Fruit fly (Drosophila melanogaster) whole organism, embryonic: ENCODE measurements around the gene Ant2.

Experiments used
- Asciz ChIP-seq: fragments of 200-800 bp; sonication (Bioruptor generic); optimal IDR thresholded peaks from 2 replicates; lab custom pipeline; 2017; ENCODE audit warnings: missing biosample characterization, mild to moderate bottlenecking, missing genetic modification characterization, missing genetic modification reagents
- BEAF-32 ChIP-seq: fragments of 200-800 bp; sonication (Bioruptor generic); optimal IDR thresholded peaks from 3 replicates; lab custom pipeline; 2017; ENCODE audit warnings: missing biosample characterization, missing genetic modification characterization, mild to moderate bottlenecking, moderate library complexity, missing genetic modification reagents
- Bteb2 ChIP-seq: fragments of 200-800 bp; sonication (Bioruptor generic); optimal IDR thresholded peaks from 2 replicates; lab custom pipeline; 2016; ENCODE audit warnings: missing biosample characterization, missing genetic modification characterization
- CG10543 ChIP-seq: fragments of 200-800 bp; sonication (Bioruptor generic); optimal IDR thresholded peaks from 3 replicates; lab custom pipeline; 2017; ENCODE audit warnings: missing biosample characterization, mild to moderate bottlenecking, missing genetic modification characterization, moderate library complexity
- CG11085 ChIP-seq: fragments of 200-800 bp; sonication (Bioruptor generic); IDR thresholded peaks from 2 replicates; pipeline ENCODE4 v1.3.6; 2022; ENCODE audit warnings: missing biosample characterization, missing genetic modification characterization
- CG11093 ChIP-seq: fragments of 200-800 bp; sonication (Bioruptor generic); IDR thresholded peaks from 3 replicates; pipeline ENCODE4 v1.3.6; 2022; ENCODE audit warnings: missing biosample characterization, missing genetic modification characterization
- CG12769 ChIP-seq: fragments of 200-800 bp; sonication (Bioruptor generic); optimal IDR thresholded peaks from 2 replicates; lab custom pipeline; 2019; ENCODE audit warnings: missing biosample characterization, mild to moderate bottlenecking, missing genetic modification characterization, moderate library complexity
- CG14050 ChIP-seq: fragments of 200-800 bp; sonication (Bioruptor generic); IDR thresholded peaks from 3 replicates; pipeline ENCODE4 v1.3.6; 2022; ENCODE audit warnings: missing biosample characterization, missing genetic modification characterization
- CG15011 ChIP-seq: fragments of 200-800 bp; sonication (Bioruptor generic); optimal IDR thresholded peaks from 3 replicates; lab custom pipeline; 2018; ENCODE audit warnings: missing biosample characterization, mild to moderate bottlenecking, missing genetic modification characterization
- CG1529 ChIP-seq: fragments of 200-800 bp; sonication (Bioruptor generic); optimal IDR thresholded peaks from 3 replicates; lab custom pipeline; 2018; ENCODE audit warnings: missing biosample characterization, missing genetic modification characterization
- CG1647 ChIP-seq: fragments of 200-800 bp; sonication (Bioruptor generic); optimal IDR thresholded peaks from 3 replicates; lab custom pipeline; 2016; ENCODE audit warnings: missing biosample characterization, missing genetic modification characterization
- CG16815 ChIP-seq: fragments of 200-800 bp; sonication (Bioruptor generic); optimal IDR thresholded peaks from 3 replicates; lab custom pipeline; 2017; ENCODE audit warnings: missing biosample characterization, mild to moderate bottlenecking, missing genetic modification characterization
- CG17359 ChIP-seq: fragments of 200-800 bp; sonication (Bioruptor generic); optimal IDR thresholded peaks from 3 replicates; lab custom pipeline; 2018; ENCODE audit warnings: missing biosample characterization, mild to moderate bottlenecking, missing genetic modification characterization, moderate library complexity
- CG17612 ChIP-seq: fragments of 200-800 bp; sonication (Bioruptor generic); IDR thresholded peaks from 2 replicates; pipeline ENCODE4 v1.3.6; 2022; ENCODE audit warnings: missing biosample characterization, missing genetic modification characterization
- CG18476 ChIP-seq: fragments of 200-800 bp; sonication (Bioruptor generic); optimal IDR thresholded peaks from 2 replicates; lab custom pipeline; 2016; ENCODE audit warnings: missing biosample characterization, mild to moderate bottlenecking, missing genetic modification characterization
- CG31388 ChIP-seq: fragments of 200-800 bp; sonication (Bioruptor generic); optimal IDR thresholded peaks from 2 replicates; lab custom pipeline; 2016; ENCODE audit warnings: missing biosample characterization, missing genetic modification characterization
- CG32532 ChIP-seq: fragments of 200-800 bp; sonication (Bioruptor generic); IDR thresholded peaks from 2 replicates; pipeline ENCODE4 v1.3.6; 2022; ENCODE audit warnings: missing biosample characterization, missing genetic modification characterization
- CG34376 ChIP-seq: fragments of 200-800 bp; sonication (Bioruptor generic); optimal IDR thresholded peaks from 2 replicates; lab custom pipeline; 2018; ENCODE audit warnings: missing biosample characterization, mild to moderate bottlenecking, missing genetic modification characterization
- CG34422 ChIP-seq: fragments of 200-800 bp; sonication (Bioruptor generic); IDR thresholded peaks from 3 replicates; pipeline ENCODE4 v1.3.6; 2022; ENCODE audit warnings: missing biosample characterization, missing genetic modification characterization
- CG4820 ChIP-seq: fragments of 200-800 bp; sonication (Bioruptor generic); optimal IDR thresholded peaks from 3 replicates; lab custom pipeline; 2016; ENCODE audit warnings: missing biosample characterization, missing genetic modification characterization
- CG5245 ChIP-seq: fragments of 200-800 bp; sonication (Bioruptor generic); optimal IDR thresholded peaks from 3 replicates; lab custom pipeline; 2016; ENCODE audit warnings: missing biosample characterization, missing genetic modification characterization
- CG6175 ChIP-seq: fragments of 200-800 bp; sonication (Bioruptor generic); IDR thresholded peaks from 3 replicates; pipeline ENCODE4 v1.3.6; 2022; ENCODE audit warnings: missing biosample characterization, missing genetic modification characterization
- CG6689 ChIP-seq: fragments of 200-800 bp; sonication (Bioruptor generic); IDR thresholded peaks from 2 replicates; pipeline ENCODE4 v1.3.6; 2022; ENCODE audit warnings: missing biosample characterization, missing genetic modification characterization
- CG6791 ChIP-seq: fragments of 200-800 bp; sonication (Bioruptor generic); IDR thresholded peaks from 3 replicates; pipeline ENCODE4 v1.3.6; 2022; ENCODE audit warnings: missing biosample characterization, missing genetic modification characterization; ENCODE audit not compliant: partially characterized antibody
- CG8478 ChIP-seq: fragments of >200 bp; optimal IDR thresholded peaks from 2 replicates; lab custom pipeline; 2018
- CG8924 ChIP-seq: fragments of 200-800 bp; optimal IDR thresholded peaks from 3 replicates; lab custom pipeline; 2019; ENCODE audit warnings: missing biosample characterization, mild to moderate bottlenecking, missing genetic modification characterization, moderate library complexity
- CG9609 ChIP-seq: fragments of 200-800 bp; sonication (Bioruptor generic); optimal IDR thresholded peaks from 3 replicates; lab custom pipeline; 2016; ENCODE audit warnings: missing biosample characterization, missing genetic modification characterization
- CoRest ChIP-seq: fragments of 200-800 bp; sonication (Bioruptor generic); optimal IDR thresholded peaks from 3 replicates; lab custom pipeline; 2018; ENCODE audit warnings: missing biosample characterization, mild to moderate bottlenecking, missing genetic modification characterization, moderate library complexity
- H15 ChIP-seq: fragments of 200-800 bp; sonication (Bioruptor generic); IDR thresholded peaks from 3 replicates; pipeline ENCODE4 v1.3.6; 2022; ENCODE audit warnings: missing biosample characterization, missing genetic modification characterization
- HHEX ChIP-seq: fragments of 200-800 bp; sonication (Bioruptor generic); optimal IDR thresholded peaks from 3 replicates; lab custom pipeline; 2017; ENCODE audit warnings: missing biosample characterization, mild to moderate bottlenecking, missing genetic modification characterization, missing genetic modification reagents
- MTF-1 ChIP-seq: fragments of 200-800 bp; sonication (Bioruptor generic); optimal IDR thresholded peaks from 2 replicates; lab custom pipeline; 2018; ENCODE audit warnings: missing biosample characterization, mild to moderate bottlenecking, missing genetic modification characterization, borderline replicate concordance
- Mad ChIP-seq: fragments of 200-800 bp; sonication (Bioruptor generic); optimal IDR thresholded peaks from 2 replicates; lab custom pipeline; 2016; ENCODE audit warnings: missing biosample characterization, missing genetic modification characterization
- Mes4 ChIP-seq: fragments of 200-800 bp; sonication (Bioruptor generic); optimal IDR thresholded peaks from 2 replicates; lab custom pipeline; 2016; ENCODE audit warnings: missing biosample characterization, missing genetic modification characterization
- Optix ChIP-seq: fragments of 200-800 bp; sonication (Bioruptor generic); IDR thresholded peaks from 3 replicates; pipeline ENCODE4 v1.3.6; 2022; ENCODE audit warnings: missing biosample characterization, missing genetic modification characterization
- Ravus ChIP-seq: fragments of 200-800 bp; sonication (Bioruptor generic); IDR thresholded peaks from 2 replicates; pipeline ENCODE4 v1.3.6; 2022; ENCODE audit warnings: missing biosample characterization, missing genetic modification characterization
- Sin3A ChIP-seq: fragments of >200 bp; optimal IDR thresholded peaks from 2 replicates; lab custom pipeline; 2018
- Sox100B ChIP-seq: fragments of 200-800 bp; sonication (Bioruptor generic); optimal IDR thresholded peaks from 3 replicates; lab custom pipeline; 2018; ENCODE audit warnings: missing biosample characterization, mild to moderate bottlenecking, missing genetic modification characterization
- TFAM ChIP-seq: fragments of 200-800 bp; sonication (Bioruptor generic); optimal IDR thresholded peaks from 2 replicates; lab custom pipeline; 2017; ENCODE audit warnings: missing biosample characterization, missing genetic modification characterization, inconsistent platforms
- Tbp ChIP-seq: fragments of >200 bp; optimal IDR thresholded peaks from 2 replicates; lab custom pipeline; 2018; ENCODE audit warnings: missing biosample characterization, missing genetic modification characterization
- ac ChIP-seq: fragments of 200-800 bp; sonication (Bioruptor generic); optimal IDR thresholded peaks from 3 replicates; lab custom pipeline; 2017; ENCODE audit warnings: missing biosample characterization, mild to moderate bottlenecking, missing genetic modification characterization
- ato ChIP-seq: fragments of 200-800 bp; sonication (Bioruptor generic); IDR thresholded peaks from 2 replicates; pipeline ENCODE4 v1.3.6; 2022; ENCODE audit warnings: missing biosample characterization, missing genetic modification characterization; ENCODE audit not compliant: partially characterized antibody
- btn ChIP-seq: fragments of 200-800 bp; sonication (Bioruptor generic); optimal IDR thresholded peaks from 2 replicates; lab custom pipeline; 2016; ENCODE audit warnings: missing biosample characterization, missing genetic modification characterization
- jumu ChIP-seq: fragments of 200-800 bp; sonication (Bioruptor generic); optimal IDR thresholded peaks from 3 replicates; lab custom pipeline; 2016; ENCODE audit warnings: missing biosample characterization, missing genetic modification characterization
- lab ChIP-seq: fragments of 200-800 bp; sonication (Bioruptor generic); optimal IDR thresholded peaks from 3 replicates; lab custom pipeline; 2017; ENCODE audit warnings: missing biosample characterization, missing genetic modification characterization, mild to moderate bottlenecking, moderate library complexity, missing genetic modification reagents
- lola ChIP-seq, 3 experiments: fragments of >200 bp in 2 of 3; fragments of 200-800 bp in 1 of 3; sonication (Bioruptor generic) in 1 of 3; optimal IDR thresholded peaks; 2 replicates each; lab custom pipeline; 2017 to 2019; ENCODE audit warnings: missing biosample characterization in 3 of 3, missing genetic modification characterization in 3 of 3, mild to moderate bottlenecking in 1 of 3, moderate library complexity in 1 of 3
- sima ChIP-seq: fragments of 200-800 bp; sonication (Bioruptor generic); optimal IDR thresholded peaks from 2 replicates; lab custom pipeline; 2016; ENCODE audit warnings: missing biosample characterization, missing genetic modification characterization
- unc-4 ChIP-seq: fragments of 200-800 bp; sonication (Bioruptor generic); IDR thresholded peaks from 2 replicates; pipeline ENCODE4 v1.3.6; 2022; ENCODE audit warnings: missing biosample characterization, missing genetic modification characterization; ENCODE audit not compliant: partially characterized antibody
- wor ChIP-seq: fragments of 200-800 bp; sonication (Bioruptor generic); IDR thresholded peaks from 2 replicates; pipeline ENCODE4 v1.3.6; 2022; ENCODE audit warnings: missing biosample characterization, missing genetic modification characterization
- zen ChIP-seq: fragments of 200-800 bp; sonication (Bioruptor generic); optimal IDR thresholded peaks from 3 replicates; lab custom pipeline; 2018; ENCODE audit warnings: missing biosample characterization, mild to moderate bottlenecking, missing genetic modification characterization, moderate library complexity

The Ant2 gene

DNA sequence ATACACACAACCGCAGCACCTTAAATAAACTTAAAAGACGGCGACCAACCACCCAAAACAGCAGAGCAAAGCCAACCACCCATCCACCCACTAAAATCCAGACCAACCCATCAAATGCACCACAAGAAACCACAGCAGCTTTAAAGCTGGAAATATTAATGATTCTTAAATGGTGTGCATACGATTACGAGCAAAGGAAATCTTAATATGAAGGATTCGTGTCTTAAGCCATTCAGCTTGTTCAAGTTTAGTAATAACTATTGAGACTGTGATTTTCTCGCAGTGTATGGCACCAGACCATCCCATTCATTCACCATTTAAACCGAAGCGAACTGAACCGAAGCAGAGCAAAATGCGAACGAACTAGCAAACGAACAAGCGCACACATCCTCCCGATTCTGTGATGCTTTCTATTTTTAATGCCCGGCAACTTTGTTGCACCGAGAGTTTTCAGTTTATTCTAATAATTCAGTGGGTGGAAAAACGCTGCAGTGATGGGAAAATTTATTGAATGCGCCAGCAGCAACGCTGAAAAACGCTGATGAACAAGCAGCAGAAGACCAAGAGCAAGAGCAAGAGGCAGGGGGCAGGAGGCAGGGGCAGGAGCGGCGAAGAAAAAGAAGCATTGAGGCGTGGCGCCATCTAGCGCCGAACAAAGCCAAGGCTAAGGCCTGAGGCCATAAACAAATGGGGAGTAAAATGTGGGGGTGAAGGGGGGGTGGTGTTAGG, 49.1 kb downstream of the Ant2 start (continued):
- TF ChIP-seq CG17359 (tag; lab: Kevin White, UChicago) (peak; percentile 94), MTF-1 (GFP tag; lab: Kevin White, UChicago) (peak; percentile 74), CG31388 (GFP tag; lab: Kevin White, UChicago) (no peak), btn (peak; percentile 86), Optix (GFP tag; lab: Robert Waterston, UW) (peak; percentile 90), CG17612 (no peak), lola (GFP tag; optimal IDR thresholded peaks at IDR 0.05; lab: Kevin White, UChicago) (peak in 1 of 3 experiments; percentile 69), CG9609 (GFP tag; lab: Kevin White, UChicago) (peak; percentile 87), BEAF-32 (GFP tag; lab: Kevin White, UChicago) (no peak), CG34376 (GFP tag; lab: Kevin White, UChicago) (peak; percentile 43), CG16815 (GFP tag; lab: Kevin White, UChicago) (peak; percentile 67), wor (GFP tag; lab: Robert Waterston, UW) (peak; percentile 81), CG6791 (no peak), CG8924 (tag; lab: Kevin White, UChicago) (peak; percentile 88), CG4820 (GFP tag; lab: Kevin White, UChicago) (peak; percentile 69), Tbp (GFP tag; lab: Kevin White, UChicago) (no peak), Mad (peak; percentile 83), CG32532 (GFP tag; lab: Robert Waterston, UW) (peak; percentile 84), CG11093 (GFP tag; lab: Robert Waterston, UW) (peak; percentile 80; the same call in 2 of the 3 replicates), ac (GFP tag; lab: Kevin White, UChicago) (no peak), ato (GFP tag; lab: Robert Waterston, UW) (no peak), unc-4 (GFP tag; lab: Robert Waterston, UW) (no peak), CG5245 (GFP tag; lab: Kevin White, UChicago) (peak; percentile 31), Sin3A (lab: Kevin White, UChicago) (no peak), CG8478 (lab: Kevin White, UChicago) (no peak), CG34422 (GFP tag; lab: Robert Waterston, UW) (peak; percentile 87), CG6175 (GFP tag; lab: Robert Waterston, UW) (peak; percentile 53; the same call in 1 of the 3 replicates), CG15011 (GFP tag; lab: Kevin White, UChicago) (peak; percentile 75), CG18476 (GFP tag; lab: Kevin White, UChicago) (peak; percentile 79), Mes4 (GFP tag; lab: Kevin White, UChicago) (peak; percentile 85), lab (peak; percentile 93), CG12769 (tag; lab: Kevin White, UChicago) (peak; percentile 96), CG10543 (GFP tag; lab: Kevin White, UChicago) (peak; percentile 61), CG6689 (GFP tag; lab: Robert Waterston, UW) (peak; percentile 82), jumu (GFP tag; lab: Kevin White, UChicago) (peak; percentile 87), Ravus (GFP tag; lab: Robert Waterston, UW) (peak; percentile 67), CoRest (peak; percentile 86), Sox100B (peak; percentile 82), CG11085 (GFP tag; lab: Robert Waterston, UW) (peak; percentile 81), HHEX (peak; percentile 89), CG1647 (GFP tag; lab: Kevin White, UChicago) (peak; percentile 68), CG1529 (GFP tag; lab: Kevin White, UChicago) (peak; percentile 85), CG14050 (GFP tag; lab: Robert Waterston, UW) (peak; percentile 65; the same call in 2 of the 3 replicates), Asciz (GFP tag; lab: Kevin White, UChicago) (peak; percentile 83), Bteb2 (GFP tag; lab: Kevin White, UChicago) (peak; percentile 60), TFAM (peak; percentile 35), sima (GFP tag; lab: Kevin White, UChicago) (peak; percentile 54), zen (tag; lab: Kevin White, UChicago) (peak; percentile 67), H15 (GFP tag; lab: Robert Waterston, UW) (peak; percentile 88)
